Worm (Caenorhabditis elegans): Measurements from ENCODE around the gene srx-128.
A peak's percentile ranks its signal among the peaks of the same experiment; 100 is the strongest.

Gene srx-128

ce11 chrV:13789362-13789761 lies 47.9 kb upstream of the srx-128 start (continued):
- no peak for TF ChIP-seq hlh-13 (GFP tag; optimal IDR thresholded peaks at IDR 0.05)
- no peak for TF ChIP-seq ceh-45 (GFP tag; IDR thresholded peaks at IDR 0.05)
- TF ChIP-seq ets-4 (tag; optimal IDR thresholded peaks at IDR 0.05), result peak; percentile 73
- TF ChIP-seq ceh-24 (tag; optimal IDR thresholded peaks at IDR 0.05), result no peak
- TF ChIP-seq K09A11.1 (tag; optimal IDR thresholded peaks at IDR 0.05; ENCODE audit: insufficient read depth), result peak; percentile 35
- TF ChIP-seq hlh-6 (tag; optimal IDR thresholded peaks at IDR 0.05), result peak; percentile 26
- TF ChIP-seq ceh-48 (tag; optimal IDR thresholded peaks at IDR 0.05), result peak; percentile 70
- peak; percentile 47 for TF ChIP-seq hlh-8 (tag; optimal IDR thresholded peaks at IDR 0.05)
- TF ChIP-seq unc-86 (tag; optimal IDR thresholded peaks at IDR 0.05), result peak; percentile 54
- TF ChIP-seq ahr-1 (tag; optimal IDR thresholded peaks at IDR 0.05), result no peak
- TF ChIP-seq F13H6.1 (tag; optimal IDR thresholded peaks at IDR 0.05), result peak; percentile 58
- peak; percentile 86 for TF ChIP-seq unc-55 (GFP tag; optimal IDR thresholded peaks at IDR 0.05)
- peak; percentile 90 for TF ChIP-seq ceh-30 (tag; optimal IDR thresholded peaks at IDR 0.05)
- no peak for TF ChIP-seq K02D7.2 (tag; optimal IDR thresholded peaks at IDR 0.05)
- peak; percentile 57 for TF ChIP-seq pax-1 (tag; optimal IDR thresholded peaks at IDR 0.05)
- TF ChIP-seq ceh-31 (tag; optimal IDR thresholded peaks at IDR 0.05), result peak; percentile 92
- TF ChIP-seq ref-2 (tag; optimal IDR thresholded peaks at IDR 0.05), result peak; percentile 41
- TF ChIP-seq ceh-14 (tag; optimal IDR thresholded peaks at IDR 0.05), result peak; percentile 90
- TF ChIP-seq dmd-4 (tag; optimal IDR thresholded peaks at IDR 0.05; ENCODE audit: borderline replicate concordance), result peak; percentile 83
- no peak for TF ChIP-seq ceh-9 (tag; optimal IDR thresholded peaks at IDR 0.05)
- TF ChIP-seq lim-6 (tag; optimal IDR thresholded peaks at IDR 0.05), result peak; percentile 47
- peak; percentile 51 for TF ChIP-seq ceh-2 (tag; optimal IDR thresholded peaks at IDR 0.05)
- TF ChIP-seq gmeb-2 (tag; optimal IDR thresholded peaks at IDR 0.05), result no peak
- TF ChIP-seq elt-2 (tag; optimal IDR thresholded peaks at IDR 0.05), result peak; percentile 34
- no peak for TF ChIP-seq nhr-232 (tag; optimal IDR thresholded peaks at IDR 0.05)
- peak; percentile 81 for TF ChIP-seq dve-1 (tag; optimal IDR thresholded peaks at IDR 0.05)

ce11 chrV:13790117-13790516 lies 47.2 kb upstream of the srx-128 start:
- TF ChIP-seq pha-2 (tag; optimal IDR thresholded peaks at IDR 0.05) (no peak), hlh-15 (tag; optimal IDR thresholded peaks at IDR 0.05) (no peak), ceh-9 (tag; optimal IDR thresholded peaks at IDR 0.05) (no peak), ceh-48 (tag; optimal IDR thresholded peaks at IDR 0.05) (no peak), ref-2 (tag; optimal IDR thresholded peaks at IDR 0.05) (no peak), F13H6.1 (tag; optimal IDR thresholded peaks at IDR 0.05) (no peak), nfya-1 (tag; optimal IDR thresholded peaks at IDR 0.05) (no peak), fax-1 (tag; optimal IDR thresholded peaks at IDR 0.05) (no peak), ceh-22 (tag; optimal IDR thresholded peaks at IDR 0.05) (no peak), ceh-2 (tag; optimal IDR thresholded peaks at IDR 0.05) (no peak), fkh-6 (tag; optimal IDR thresholded peaks at IDR 0.05) (no peak), tbx-2 (tag; optimal IDR thresholded peaks at IDR 0.05) (no peak), ceh-30 (tag; optimal IDR thresholded peaks at IDR 0.05) (no peak), eyg-1 (tag; optimal IDR thresholded peaks at IDR 0.05) (no peak), ets-4 (tag; optimal IDR thresholded peaks at IDR 0.05) (no peak)

ce11 chrV:13790557-13790956 lies 46.7 kb upstream of the srx-128 start:
- TF ChIP-seq zip-5 (tag; optimal IDR thresholded peaks at IDR 0.05), result no peak

ce11 chrV:13794046-13794445 lies 43.2 kb upstream of the srx-128 start:
- TF ChIP-seq sox-4 (tag; optimal IDR thresholded peaks at IDR 0.05), result no peak
- TF ChIP-seq ceh-14 (tag; optimal IDR thresholded peaks at IDR 0.05), result no peak
- no peak for TF ChIP-seq sdc-2 (tag; optimal IDR thresholded peaks at IDR 0.05)
- TF ChIP-seq hlh-13 (GFP tag; optimal IDR thresholded peaks at IDR 0.05), result no peak
- TF ChIP-seq dve-1 (tag; optimal IDR thresholded peaks at IDR 0.05), result no peak
- no peak for TF ChIP-seq ceh-6 (GFP tag; optimal IDR thresholded peaks at IDR 0.05)
- TF ChIP-seq C38D4.7 (GFP tag; optimal IDR thresholded peaks at IDR 0.05), result no peak
- TF ChIP-seq pha-4 (tag; optimal IDR thresholded peaks at IDR 0.05), result no peak
- no peak for TF ChIP-seq mec-3 (tag; optimal IDR thresholded peaks at IDR 0.05; ENCODE audit: borderline replicate concordance)
- no peak for TF ChIP-seq hlh-8 (tag; optimal IDR thresholded peaks at IDR 0.05)
- TF ChIP-seq pax-1 (tag; optimal IDR thresholded peaks at IDR 0.05), result no peak
- TF ChIP-seq ceh-24 (tag; optimal IDR thresholded peaks at IDR 0.05), result no peak
- no peak for TF ChIP-seq ztf-16 (tag; optimal IDR thresholded peaks at IDR 0.05)
